Worm (Caenorhabditis elegans) whole organism, L1 larva: ENCODE data around the gene srw-71.

Source experiments
- ceh-82 ChIP-seq, 3 experiments: fragments of 150-350 bp in 1 of 3; sonication (generic microtip) in 2 of 3; optimal IDR thresholded peaks; 2 replicates each; lab custom pipeline; 2014 to 2017; ENCODE audit warnings: missing biosample characterization in 3 of 3, missing genetic modification characterization in 3 of 3
- hpl-2 ChIP-seq: fragments of 150-350 bp; optimal IDR thresholded peaks from 2 replicates; lab custom pipeline; 2014; ENCODE audit warnings: missing biosample characterization, missing genetic modification reagents, missing genetic modification characterization
- jun-1 ChIP-seq: fragments of 150-350 bp; optimal IDR thresholded peaks from 2 replicates; lab custom pipeline; 2014; ENCODE audit warnings: missing biosample characterization, missing genetic modification reagents, missing genetic modification characterization
- lin-13 ChIP-seq: fragments of 150-350 bp; optimal IDR thresholded peaks from 2 replicates; lab custom pipeline; 2014; ENCODE audit warnings: missing biosample characterization, missing genetic modification reagents, missing genetic modification characterization
- lin-15B ChIP-seq: fragments of 150-350 bp; sonication (generic microtip); optimal IDR thresholded peaks from 3 replicates; lab custom pipeline; 2014; ENCODE audit warnings: missing biosample characterization, missing genetic modification characterization
- nhr-77 ChIP-seq: fragments of 150-350 bp; optimal IDR thresholded peaks from 2 replicates; lab custom pipeline; 2014; ENCODE audit warnings: missing biosample characterization, missing genetic modification characterization
- rnt-1 ChIP-seq: sonication (generic microtip); optimal IDR thresholded peaks from 2 replicates; lab custom pipeline; 2016; ENCODE audit warnings: mild to moderate bottlenecking, missing genetic modification characterization, moderate library complexity, missing compliant biosample characterization
- unc-62 ChIP-seq: fragments of 150-350 bp; optimal IDR thresholded peaks from 2 replicates; lab custom pipeline; 2014; ENCODE audit warnings: missing biosample characterization, missing genetic modification reagents, missing genetic modification characterization
- unc-98 ChIP-seq: fragments of 200-800 bp; sonication (Bioruptor generic); IDR thresholded peaks from 2 replicates; pipeline ENCODE4 v1.3.6; 2022; ENCODE audit warnings: missing genetic modification characterization, missing compliant biosample characterization

DNA sequence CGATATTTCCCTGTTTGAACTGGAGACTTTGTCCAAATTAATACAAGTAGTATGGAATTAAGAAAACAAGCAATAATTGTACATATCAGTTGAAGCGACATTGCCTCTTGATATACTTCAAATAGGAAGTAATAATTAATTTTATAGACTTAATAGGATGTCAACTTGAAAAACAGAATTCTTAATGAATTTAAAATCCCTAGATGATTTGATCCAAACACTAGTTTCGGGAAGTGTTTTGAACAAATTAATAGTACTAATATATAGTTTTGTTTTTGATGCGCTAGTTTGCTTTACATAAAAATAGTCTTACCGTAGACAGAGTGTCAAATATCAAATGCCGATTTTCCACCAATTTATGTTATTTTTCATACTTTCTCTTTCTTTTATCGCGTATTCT, 47.5 kb upstream of the srw-71 start, which contains the start of gene str-190:
- TF ChIP-seq jun-1 (tag; lab: Kevin White, UChicago) = no peak
- no peak for TF ChIP-seq unc-62 (GFP tag; lab: Kevin White, UChicago)
- no peak for TF ChIP-seq lin-13
- TF ChIP-seq lin-15B (tag; lab: Kevin White, UChicago) = no peak
- TF ChIP-seq hpl-2 (GFP tag; lab: Kevin White, UChicago) = no peak
- TF ChIP-seq ceh-82 (tag; optimal IDR thresholded peaks at IDR 0.05; lab: Kevin White, UChicago) = no peak
- no peak for TF ChIP-seq nhr-77 (tag; lab: Kevin White, UChicago)
- no peak for TF ChIP-seq rnt-1
- TF ChIP-seq unc-98 (GFP tag; lab: Robert Waterston, UW) = no peak
